Worm (Caenorhabditis elegans) whole organism, early embryonic: ENCODE data around the gene T13G4.4.

Experiments
- ama-1 ChIP-seq: fragments of 150-350 bp; optimal IDR thresholded peaks from 2 replicates; lab custom pipeline; 2014
- pes-1 ChIP-seq: fragments of 200-800 bp; sonication (Bioruptor generic); IDR thresholded peaks from 2 replicates; pipeline ENCODE4 v1.3.6; 2022; ENCODE audit warnings: missing genetic modification reagents, missing genetic modification characterization, missing compliant biosample characterization
- tbx-11 ChIP-seq: fragments of 200-800 bp; sonication (Bioruptor generic); IDR thresholded peaks from 2 replicates; pipeline ENCODE4 v1.3.6; 2022; ENCODE audit warnings: missing genetic modification characterization, missing compliant biosample characterization
- tra-4 ChIP-seq: sonication (generic microtip); optimal IDR thresholded peaks from 2 replicates; lab custom pipeline; 2017; ENCODE audit warnings: missing genetic modification characterization, missing compliant biosample characterization

DNA sequence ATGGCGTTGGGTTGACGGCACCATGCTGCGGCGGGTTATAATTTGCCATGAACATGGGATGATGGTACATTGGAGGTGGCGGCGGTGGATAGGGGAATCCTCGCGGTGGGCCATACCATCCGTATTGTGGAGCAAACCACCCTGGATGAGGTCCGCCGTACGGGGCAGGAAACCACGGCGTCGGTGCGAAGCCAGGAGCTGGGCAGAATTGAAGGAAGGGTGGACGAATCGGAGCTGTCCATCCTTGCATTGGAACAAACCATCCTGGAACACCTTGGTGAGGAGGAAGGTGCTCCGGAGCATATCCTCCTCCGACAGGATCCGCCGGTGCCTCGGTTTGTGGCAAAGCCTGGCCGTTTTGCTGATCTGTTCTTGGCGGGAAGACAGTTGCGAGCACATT lies 11.2 kb upstream of the T13G4.4 start:
- TF ChIP-seq tbx-11 (GFP tag; lab: Robert Waterston, UW), result no peak
- TF ChIP-seq tra-4, result no peak
- no peak for TF ChIP-seq ama-1
- TF ChIP-seq pes-1, result no peak
